Fruit fly (Drosophila melanogaster) whole organism, embryonic: ENCODE measurements around the gene Rdh.

Source experiments
- Bteb2 ChIP-seq: fragments of 200-800 bp; sonication (Bioruptor generic); optimal IDR thresholded peaks from 2 replicates; lab custom pipeline; 2016; ENCODE audit warnings: missing biosample characterization, missing genetic modification characterization
- CG10267 ChIP-seq: fragments of 200-800 bp; sonication (Bioruptor generic); optimal IDR thresholded peaks from 2 replicates; lab custom pipeline; 2018; ENCODE audit warnings: missing biosample characterization, mild to moderate bottlenecking, missing genetic modification characterization, moderate library complexity
- CG10274 ChIP-seq: fragments of 200-800 bp; sonication (Bioruptor generic); optimal IDR thresholded peaks from 3 replicates; lab custom pipeline; 2017; ENCODE audit warnings: missing biosample characterization, mild to moderate bottlenecking, missing genetic modification characterization
- CG10654 ChIP-seq: fragments of 200-800 bp; sonication (Bioruptor generic); optimal IDR thresholded peaks from 2 replicates; lab custom pipeline; 2016; ENCODE audit warnings: missing biosample characterization, missing genetic modification characterization
- CG10959 ChIP-seq: fragments of 200-800 bp; sonication (Bioruptor generic); IDR thresholded peaks from 2 replicates; pipeline ENCODE4 v1.3.6; 2022; ENCODE audit warnings: missing biosample characterization, missing genetic modification characterization
- CG13123 ChIP-seq: fragments of 200-800 bp; sonication (Bioruptor generic); optimal IDR thresholded peaks from 2 replicates; lab custom pipeline; 2016; ENCODE audit warnings: missing biosample characterization, missing genetic modification characterization
- CG14050 ChIP-seq: fragments of 200-800 bp; sonication (Bioruptor generic); IDR thresholded peaks from 3 replicates; pipeline ENCODE4 v1.3.6; 2022; ENCODE audit warnings: missing biosample characterization, missing genetic modification characterization
- CG1647 ChIP-seq: fragments of 200-800 bp; sonication (Bioruptor generic); optimal IDR thresholded peaks from 3 replicates; lab custom pipeline; 2016; ENCODE audit warnings: missing biosample characterization, missing genetic modification characterization
- CG16813 ChIP-seq: fragments of 200-800 bp; sonication (Bioruptor generic); IDR thresholded peaks from 3 replicates; pipeline ENCODE4 v1.3.6; 2022; ENCODE audit warnings: missing biosample characterization, missing genetic modification characterization; ENCODE audit not compliant: partially characterized antibody
- CG1792 ChIP-seq: fragments of 200-800 bp; sonication (Bioruptor generic); optimal IDR thresholded peaks from 2 replicates; lab custom pipeline; 2016; ENCODE audit warnings: missing biosample characterization, missing genetic modification characterization
- CG18011 ChIP-seq: fragments of 200-800 bp; sonication (Bioruptor generic); optimal IDR thresholded peaks from 2 replicates; lab custom pipeline; 2017; ENCODE audit warnings: missing biosample characterization, missing genetic modification characterization, mild to moderate bottlenecking, moderate library complexity, missing genotype
- CG2712 ChIP-seq: fragments of 200-800 bp; optimal IDR thresholded peaks from 3 replicates; lab custom pipeline; 2019; ENCODE audit warnings: missing biosample characterization, mild to moderate bottlenecking, missing genetic modification characterization, moderate library complexity
- CG3163 ChIP-seq: fragments of 200-800 bp; sonication (Bioruptor generic); optimal IDR thresholded peaks from 3 replicates; lab custom pipeline; 2016; ENCODE audit warnings: missing biosample characterization, missing genetic modification characterization
- CG32767 ChIP-seq: fragments of 200-800 bp; sonication (Bioruptor generic); IDR thresholded peaks from 2 replicates; pipeline ENCODE4 v1.3.6; 2022; ENCODE audit warnings: missing biosample characterization, missing genetic modification characterization
- CG4282 ChIP-seq: fragments of 200-800 bp; sonication (Bioruptor generic); optimal IDR thresholded peaks from 2 replicates; lab custom pipeline; 2016; ENCODE audit warnings: missing biosample characterization, missing genetic modification characterization
- CG4707 ChIP-seq: fragments of 200-800 bp; sonication (Bioruptor generic); optimal IDR thresholded peaks from 2 replicates; lab custom pipeline; 2018; ENCODE audit warnings: missing biosample characterization, mild to moderate bottlenecking, missing genetic modification characterization, moderate library complexity
- CG5180 ChIP-seq: fragments of 200-800 bp; sonication (Bioruptor generic); optimal IDR thresholded peaks from 3 replicates; lab custom pipeline; 2017; ENCODE audit warnings: missing biosample characterization, missing genetic modification characterization, mild to moderate bottlenecking, moderate library complexity, missing genetic modification reagents
- CG5245 ChIP-seq: fragments of 200-800 bp; sonication (Bioruptor generic); optimal IDR thresholded peaks from 3 replicates; lab custom pipeline; 2016; ENCODE audit warnings: missing biosample characterization, missing genetic modification characterization
- CG8089 ChIP-seq: fragments of 200-800 bp; sonication (Bioruptor generic); optimal IDR thresholded peaks from 3 replicates; lab custom pipeline; 2016; ENCODE audit warnings: missing biosample characterization, missing genetic modification characterization
- CG8281 ChIP-seq: fragments of 200-800 bp; sonication (Bioruptor generic); optimal IDR thresholded peaks from 2 replicates; lab custom pipeline; 2018; ENCODE audit warnings: missing biosample characterization, mild to moderate bottlenecking, missing genetic modification characterization, moderate library complexity
- CG9437 ChIP-seq: fragments of 200-800 bp; sonication (Bioruptor generic); optimal IDR thresholded peaks from 2 replicates; lab custom pipeline; 2018; ENCODE audit warnings: missing biosample characterization, mild to moderate bottlenecking, missing genetic modification characterization
- CG9932 ChIP-seq: fragments of 200-800 bp; sonication (Bioruptor generic); IDR thresholded peaks from 2 replicates; pipeline ENCODE4 v1.3.6; 2022; ENCODE audit warnings: missing biosample characterization, missing genetic modification characterization
- Camta ChIP-seq: fragments of 200-800 bp; sonication (Bioruptor generic); optimal IDR thresholded peaks from 2 replicates; lab custom pipeline; 2016; ENCODE audit warnings: missing biosample characterization, missing genetic modification characterization
- CoRest ChIP-seq: fragments of 200-800 bp; sonication (Bioruptor generic); optimal IDR thresholded peaks from 3 replicates; lab custom pipeline; 2018; ENCODE audit warnings: missing biosample characterization, mild to moderate bottlenecking, missing genetic modification characterization, moderate library complexity
- Dip3 ChIP-seq: fragments of 200-800 bp; sonication (Bioruptor generic); optimal IDR thresholded peaks from 3 replicates; lab custom pipeline; 2016; ENCODE audit warnings: missing biosample characterization, missing genetic modification characterization
- Dll ChIP-seq: fragments of 200-800 bp; sonication (Bioruptor generic); IDR thresholded peaks from 4 replicates; pipeline ENCODE4 v1.3.6; 2022; ENCODE audit warnings: missing biosample characterization, missing genetic modification characterization; ENCODE audit not compliant: partially characterized antibody
- Dref ChIP-seq: fragments of 200-800 bp; sonication (Bioruptor generic); IDR thresholded peaks from 2 replicates; pipeline ENCODE4 v1.3.6; 2022; ENCODE audit warnings: missing biosample characterization, missing genetic modification characterization
- Gug ChIP-seq: fragments of 200-800 bp; sonication (Bioruptor generic); IDR thresholded peaks from 4 replicates; pipeline ENCODE4 v1.3.6; 2022; ENCODE audit warnings: missing biosample characterization, missing genetic modification characterization
- Hey ChIP-seq: fragments of 200-800 bp; sonication (Bioruptor generic); optimal IDR thresholded peaks from 3 replicates; lab custom pipeline; 2018; ENCODE audit warnings: missing biosample characterization, mild to moderate bottlenecking, missing genetic modification characterization
- Meics ChIP-seq: fragments of 200-800 bp; sonication (Bioruptor generic); optimal IDR thresholded peaks from 2 replicates; lab custom pipeline; 2017; ENCODE audit warnings: missing biosample characterization, mild to moderate bottlenecking, missing genetic modification characterization
- NK7.1 ChIP-seq: fragments of 200-800 bp; sonication (Bioruptor generic); optimal IDR thresholded peaks from 3 replicates; lab custom pipeline; 2016; ENCODE audit warnings: missing biosample characterization, missing genetic modification characterization
- bsh ChIP-seq, 2 experiments: fragments of 200-800 bp; sonication (Bioruptor generic); optimal IDR thresholded peaks; 2 replicates each; lab custom pipeline; 2017 to 2018; ENCODE audit warnings: mild to moderate bottlenecking in 2 of 2, missing biosample characterization in 2 of 2, missing genetic modification characterization in 2 of 2, moderate library complexity in 1 of 2
- crol ChIP-seq: fragments of 200-800 bp; sonication (Bioruptor generic); IDR thresholded peaks from 2 replicates; pipeline ENCODE4 v1.3.6; 2022; ENCODE audit warnings: missing biosample characterization, missing genetic modification characterization
- disco-r ChIP-seq: fragments of 200-800 bp; sonication (Bioruptor generic); optimal IDR thresholded peaks from 2 replicates; lab custom pipeline; 2016; ENCODE audit warnings: missing biosample characterization, missing genetic modification characterization
- ems ChIP-seq: fragments of 200-800 bp; sonication (Bioruptor generic); optimal IDR thresholded peaks from 3 replicates; lab custom pipeline; 2016; ENCODE audit warnings: missing biosample characterization, missing genetic modification characterization
- gem ChIP-seq: fragments of 200-800 bp; sonication (Bioruptor generic); optimal IDR thresholded peaks from 2 replicates; lab custom pipeline; 2019; ENCODE audit warnings: missing biosample characterization, mild to moderate bottlenecking, missing genetic modification characterization, moderate library complexity
- jing ChIP-seq: fragments of 200-800 bp; sonication (Bioruptor generic); optimal IDR thresholded peaks from 2 replicates; lab custom pipeline; 2018; ENCODE audit warnings: missing biosample characterization, mild to moderate bottlenecking, missing genetic modification characterization
- knrl ChIP-seq: fragments of 200-800 bp; sonication (Bioruptor generic); IDR thresholded peaks from 3 replicates; pipeline ENCODE4 v1.3.6; 2022; ENCODE audit warnings: missing biosample characterization, missing genetic modification characterization; ENCODE audit not compliant: partially characterized antibody
- otp ChIP-seq: fragments of 200-800 bp; sonication (Bioruptor generic); IDR thresholded peaks from 3 replicates; pipeline ENCODE4, ENCODE4 v1.3.6; 2022; ENCODE audit warnings: missing biosample characterization, missing genetic modification characterization
- rib ChIP-seq: fragments of 200-800 bp; sonication (Bioruptor generic); IDR thresholded peaks from 2 replicates; pipeline ENCODE4 v1.3.6; 2022; ENCODE audit warnings: missing biosample characterization, missing genetic modification characterization
- salm ChIP-seq: fragments of 200-800 bp; sonication (Bioruptor generic); optimal IDR thresholded peaks from 2 replicates; lab custom pipeline; 2018; ENCODE audit warnings: missing biosample characterization, mild to moderate bottlenecking, missing genetic modification characterization
- slou ChIP-seq: fragments of 200-800 bp; sonication (Bioruptor generic); optimal IDR thresholded peaks from 3 replicates; lab custom pipeline; 2016; ENCODE audit warnings: missing biosample characterization, missing genetic modification characterization
- sna ChIP-seq: fragments of 200-800 bp; sonication (Bioruptor generic); IDR thresholded peaks from 2 replicates; pipeline ENCODE4 v1.3.6; 2022; ENCODE audit warnings: missing biosample characterization, missing genetic modification characterization; ENCODE audit not compliant: partially characterized antibody
- sqz ChIP-seq: fragments of 200-800 bp; sonication (Bioruptor generic); optimal IDR thresholded peaks from 3 replicates; lab custom pipeline; 2018; ENCODE audit warnings: missing biosample characterization, mild to moderate bottlenecking, missing genetic modification characterization
- sr ChIP-seq: fragments of 200-800 bp; sonication (Bioruptor generic); IDR thresholded peaks from 3 replicates; pipeline ENCODE4 v1.3.6; 2022; ENCODE audit warnings: missing biosample characterization, missing genetic modification characterization
- toy ChIP-seq: fragments of 200-800 bp; sonication (Bioruptor generic); IDR thresholded peaks from 2 replicates; pipeline ENCODE4 v1.3.6; 2022; ENCODE audit warnings: missing biosample characterization, missing genetic modification characterization
- trem ChIP-seq: fragments of 200-800 bp; optimal IDR thresholded peaks from 3 replicates; lab custom pipeline; 2019; ENCODE audit warnings: missing biosample characterization, mild to moderate bottlenecking, missing genetic modification characterization, moderate library complexity
- tup ChIP-seq: fragments of 200-800 bp; sonication (Bioruptor generic); optimal IDR thresholded peaks from 2 replicates; lab custom pipeline; 2016; ENCODE audit warnings: missing biosample characterization, mild to moderate bottlenecking, missing genetic modification characterization, moderate library complexity
- tx ChIP-seq: fragments of 200-800 bp; sonication (Bioruptor generic); optimal IDR thresholded peaks from 2 replicates; lab custom pipeline; 2016; ENCODE audit warnings: missing biosample characterization, missing genetic modification characterization
- vfl ChIP-seq: fragments of 200-800 bp; sonication (Bioruptor generic); optimal IDR thresholded peaks from 2 replicates; lab custom pipeline; 2016; ENCODE audit warnings: missing biosample characterization, missing genetic modification characterization
- yki ChIP-seq: fragments of >200 bp; optimal IDR thresholded peaks from 3 replicates; lab custom pipeline; 2018

Rdh gene

dm6 chr3L:3802677-3803076, 22.6 kb upstream of the Rdh start (continued):
- TF ChIP-seq CG32767 (GFP tag; lab: Robert Waterston, UW) (peak; percentile 68; the same call in 1 of the 2 replicates), CG10654 (GFP tag; lab: Kevin White, UChicago) (peak; percentile 38), Dip3 (GFP tag; lab: Kevin White, UChicago) (peak; percentile 78), CG10959 (GFP tag; lab: Robert Waterston, UW) (peak; percentile 26; the same call in 1 of the 2 replicates), rib (GFP tag; lab: Robert Waterston, UW) (peak; percentile 71; the same call in 1 of the 2 replicates), CG14050 (peak; percentile 73), CG16813 (GFP tag; lab: Robert Waterston, UW) (no peak), CG9437 (GFP tag; lab: Kevin White, UChicago) (peak; percentile 49), jing (GFP tag; lab: Kevin White, UChicago) (peak; percentile 33), disco-r (GFP tag; lab: Kevin White, UChicago) (no peak), CG4707 (GFP tag; lab: Kevin White, UChicago) (peak; percentile 21), CG3163 (GFP tag; lab: Kevin White, UChicago) (peak; percentile 56), sna (GFP tag; lab: Robert Waterston, UW) (no peak), gem (tag; lab: Kevin White, UChicago) (peak; percentile 76), Bteb2 (GFP tag; lab: Kevin White, UChicago) (peak; percentile 80), CG5180 (peak; percentile 11), CG9932 (GFP tag; lab: Robert Waterston, UW) (peak; percentile 84), CoRest (peak; percentile 71), CG8089 (peak; percentile 13), crol (peak; percentile 31; the same call in 1 of the 2 replicates), Dll (GFP tag; lab: Robert Waterston, UW) (no peak), Camta (peak; percentile 0), CG10267 (tag; lab: Kevin White, UChicago) (peak; percentile 26), Meics (GFP tag; lab: Kevin White, UChicago) (peak; percentile 78), salm (tag; lab: Kevin White, UChicago) (no peak), CG13123 (GFP tag; lab: Kevin White, UChicago) (peak; percentile 26), CG5245 (GFP tag; lab: Kevin White, UChicago) (peak; percentile 12), CG2712 (tag; lab: Kevin White, UChicago) (peak; percentile 60), CG1792 (GFP tag; lab: Kevin White, UChicago) (peak; percentile 42), Gug (GFP tag; lab: Robert Waterston, UW) (peak; percentile 79; the same call in 3 of the 4 replicates), sr (GFP tag; lab: Robert Waterston, UW) (no peak), yki (no peak), CG10274 (GFP tag; lab: Kevin White, UChicago) (peak; percentile 2), slou (peak; percentile 45), CG1647 (peak; percentile 19), tx (GFP tag; lab: Kevin White, UChicago) (peak; percentile 64), Hey (tag; lab: Kevin White, UChicago) (peak; percentile 69), knrl (GFP tag; lab: Robert Waterston, UW) (no peak), Dref (GFP tag; lab: Robert Waterston, UW) (0 out of 2 replicates have a peak, but pooled peaks have one; percentile 25), CG18011 (GFP tag; lab: Kevin White, UChicago) (peak; percentile 54), tup (GFP tag; lab: Kevin White, UChicago) (peak; percentile 71), otp (GFP tag; lab: Robert Waterston, UW) (peak; percentile 64; the same call in 1 of the 3 replicates), NK7.1 (GFP tag; lab: Kevin White, UChicago) (peak; percentile 56), vfl (GFP tag; lab: Kevin White, UChicago) (peak; percentile 41), CG4282 (peak; percentile 41), trem (peak; percentile 4), sqz (no peak), toy (GFP tag; lab: Robert Waterston, UW) (peak; percentile 50), CG8281 (tag; lab: Kevin White, UChicago) (peak; percentile 2), bsh (GFP tag; optimal IDR thresholded peaks at IDR 0.05; lab: Kevin White, UChicago) (peak in 1 of 2 experiments; percentile 58), ems (peak; percentile 76)
